Worm (Caenorhabditis elegans) whole organism, L1 larva: ENCODE data around the gene clec-34.

ENCODE experiments used
- ama-1 ChIP-seq: fragments of 150-350 bp; optimal IDR thresholded peaks from 2 replicates; lab custom pipeline; 2014
- blmp-1 ChIP-seq: fragments of 150-350 bp; optimal IDR thresholded peaks from 2 replicates; lab custom pipeline; 2014; ENCODE audit warnings: missing biosample characterization, missing genetic modification characterization
- ceh-8 ChIP-seq: fragments of 200-800 bp; sonication (Bioruptor generic); optimal IDR thresholded peaks from 2 replicates; lab custom pipeline; 2018; ENCODE audit warnings: mild to moderate bottlenecking, missing genetic modification characterization, moderate library complexity, missing compliant biosample characterization
- ceh-88 ChIP-seq: fragments of 200-800 bp; sonication (Bioruptor generic); IDR thresholded peaks from 2 replicates; pipeline ENCODE4 v1.3.6; 2022; ENCODE audit warnings: missing genetic modification characterization, missing compliant biosample characterization
- ceh-90 ChIP-seq: sonication (generic microtip); optimal IDR thresholded peaks from 2 replicates; lab custom pipeline; 2016; ENCODE audit warnings: missing genetic modification characterization, missing compliant biosample characterization
- dpl-1 ChIP-seq, 3 experiments: fragments of 150-350 bp in 2 of 3; sonication (generic microtip) in 1 of 3; optimal IDR thresholded peaks; 2 replicates each; lab custom pipeline; 2014 to 2017; ENCODE audit warnings: missing biosample characterization in 3 of 3, missing genetic modification characterization in 3 of 3, missing genetic modification reagents in 3 of 3
- efl-1 ChIP-seq, 4 experiments: fragments of 150-350 bp; optimal IDR thresholded peaks in 3 of 4; peaks in 1 of 4; 1 replicate in 1 of 4; 2 replicates in 3 of 4; lab custom pipeline; 2014; ENCODE audit warnings: missing biosample characterization in 2 of 4, missing genetic modification characterization in 2 of 4, missing genetic modification reagents in 2 of 4
- efl-3 ChIP-seq: fragments of 200-800 bp; sonication (Bioruptor generic); optimal IDR thresholded peaks from 2 replicates; lab custom pipeline; 2018; ENCODE audit warnings: mild to moderate bottlenecking, missing genetic modification characterization, missing compliant biosample characterization
- egl-27 ChIP-seq, 2 experiments: fragments of 150-350 bp in 1 of 2; sonication (generic microtip); optimal IDR thresholded peaks; 3 replicates each; lab custom pipeline; 2017 to 2018; ENCODE audit warnings: missing biosample characterization in 2 of 2, missing genetic modification characterization in 2 of 2, missing genetic modification reagents in 2 of 2
- elt-2 ChIP-seq: sonication (generic microtip); optimal IDR thresholded peaks from 2 replicates; lab custom pipeline; 2016; ENCODE audit warnings: missing genetic modification characterization, mild to moderate bottlenecking, inconsistent platforms, missing compliant biosample characterization, missing genetic modification reagents
- elt-3 ChIP-seq, 6 experiments: fragments of 150-350 bp in 1 of 6; sonication (generic microtip); optimal IDR thresholded peaks; 2 replicates each; lab custom pipeline; 2017 to 2018; ENCODE audit warnings: missing biosample characterization in 6 of 6, missing genetic modification characterization in 6 of 6, inconsistent platforms in 1 of 6
- ets-5 ChIP-seq: fragments of 200-800 bp; sonication (Bioruptor generic); IDR thresholded peaks from 2 replicates; pipeline ENCODE4 v1.3.6; 2022; ENCODE audit warnings: missing genetic modification characterization, missing compliant biosample characterization
- fos-1 ChIP-seq: fragments of 150-350 bp; optimal IDR thresholded peaks from 2 replicates; lab custom pipeline; 2014; ENCODE audit warnings: missing biosample characterization, missing genetic modification characterization
- grh-1 ChIP-seq: fragments of 200-800 bp; sonication (Bioruptor generic); IDR thresholded peaks from 2 replicates; pipeline ENCODE4 v1.3.6; 2022; ENCODE audit warnings: missing genetic modification reagents, missing genetic modification characterization, missing compliant biosample characterization
- hlh-17 ChIP-seq: fragments of 200-800 bp; sonication (Bioruptor generic); optimal IDR thresholded peaks from 2 replicates; lab custom pipeline; 2018; ENCODE audit warnings: missing genetic modification characterization, mild to moderate bottlenecking, missing compliant biosample characterization, moderate library complexity, borderline replicate concordance
- hpl-2 ChIP-seq: fragments of 150-350 bp; optimal IDR thresholded peaks from 2 replicates; lab custom pipeline; 2014; ENCODE audit warnings: missing biosample characterization, missing genetic modification reagents, missing genetic modification characterization
- irx-1 ChIP-seq: sonication (generic microtip); optimal IDR thresholded peaks from 2 replicates; lab custom pipeline; 2016; ENCODE audit warnings: missing genetic modification characterization, missing compliant biosample characterization
- lin-39 ChIP-seq: fragments of 150-350 bp; optimal IDR thresholded peaks from 2 replicates; lab custom pipeline; 2014; ENCODE audit warnings: missing biosample characterization, missing genetic modification reagents, missing genetic modification characterization
- mdl-1 ChIP-seq, 2 experiments: fragments of 150-350 bp; optimal IDR thresholded peaks; 2 replicates each; lab custom pipeline; 2014 to 2017; ENCODE audit warnings: missing biosample characterization in 2 of 2, missing genetic modification characterization in 2 of 2, inconsistent platforms in 1 of 2
- nhr-11 ChIP-seq: fragments of 150-350 bp; optimal IDR thresholded peaks from 2 replicates; lab custom pipeline; 2014; ENCODE audit warnings: missing biosample characterization, missing genetic modification characterization
- nhr-20 ChIP-seq: sonication (generic microtip); optimal IDR thresholded peaks from 2 replicates; lab custom pipeline; 2016; ENCODE audit warnings: mild to moderate bottlenecking, missing genetic modification characterization, missing compliant biosample characterization
- nhr-47 ChIP-seq: sonication (generic microtip); optimal IDR thresholded peaks from 2 replicates; lab custom pipeline; 2016; ENCODE audit warnings: mild to moderate bottlenecking, missing genetic modification characterization, moderate library complexity, missing compliant biosample characterization
- nhr-71 ChIP-seq: sonication (generic microtip); optimal IDR thresholded peaks from 2 replicates; lab custom pipeline; 2016; ENCODE audit warnings: mild to moderate bottlenecking, missing genetic modification characterization, moderate library complexity, missing compliant biosample characterization
- nhr-76 ChIP-seq: sonication (generic microtip); optimal IDR thresholded peaks from 2 replicates; lab custom pipeline; 2017; ENCODE audit warnings: missing biosample characterization, missing genetic modification characterization
- pax-3 ChIP-seq: fragments of 200-800 bp; sonication (Bioruptor generic); optimal IDR thresholded peaks from 2 replicates; lab custom pipeline; 2018; ENCODE audit warnings: mild to moderate bottlenecking, missing genetic modification characterization, moderate library complexity, missing compliant biosample characterization
- rnt-1 ChIP-seq: sonication (generic microtip); optimal IDR thresholded peaks from 2 replicates; lab custom pipeline; 2016; ENCODE audit warnings: mild to moderate bottlenecking, missing genetic modification characterization, moderate library complexity, missing compliant biosample characterization
- sox-4 ChIP-seq: sonication (generic microtip); optimal IDR thresholded peaks from 2 replicates; lab custom pipeline; 2016; ENCODE audit warnings: missing genetic modification characterization, missing compliant biosample characterization
- sptf-1 ChIP-seq: fragments of 150-350 bp; optimal IDR thresholded peaks from 2 replicates; lab custom pipeline; 2014; ENCODE audit warnings: missing biosample characterization, missing genetic modification characterization
- tlp-1 ChIP-seq: fragments of 150-350 bp; optimal IDR thresholded peaks from 2 replicates; lab custom pipeline; 2014; ENCODE audit warnings: missing biosample characterization, missing genetic modification characterization
- unc-30 ChIP-seq: sonication (generic microtip); optimal IDR thresholded peaks from 2 replicates; lab custom pipeline; 2017; ENCODE audit warnings: missing biosample characterization, missing genetic modification characterization
- unc-86 ChIP-seq: sonication (generic microtip); optimal IDR thresholded peaks from 2 replicates; lab custom pipeline; 2016; ENCODE audit warnings: missing genetic modification characterization, missing compliant biosample characterization
- vab-15 ChIP-seq: sonication (generic microtip); optimal IDR thresholded peaks from 2 replicates; lab custom pipeline; 2017; ENCODE audit warnings: missing genotype, mild to moderate bottlenecking, missing genetic modification characterization, missing compliant biosample characterization

clec-34 gene

ce11 chrV:16725955-16726354, 9.6 kb upstream of the clec-34 start (continued):
- TF ChIP-seq mdl-1 (tag; optimal IDR thresholded peaks at IDR 0.05; lab: Kevin White, UChicago): no peak
- peak; percentile 65 for TF ChIP-seq elt-2 (tag; lab: Kevin White, UChicago)

ce11 chrV:16726915-16727314, 8.7 kb upstream of the clec-34 start, which contains the start of gene T25E12.14:
T25E12.14 (plus strand) TSS chrV:16727215.
- TF ChIP-seq ceh-8 (no peak), lin-39 (tag; lab: Kevin White, UChicago) (no peak), ceh-88 (GFP tag; lab: Robert Waterston, UW) (no peak), nhr-47 (no peak), ceh-90 (tag; lab: Kevin White, UChicago) (no peak)
- TF ChIP-seq, all 84 proteins: peak for 0

- TF ChIP-seq elt-2 (tag; lab: Kevin White, UChicago): peak; percentile 1
- no peak for TF ChIP-seq tlp-1 (tag; lab: Kevin White, UChicago)
These were observed 7.1 kb upstream of the clec-34 start, which contains the start of gene fbxa-127 for ce11 chrV:16728431-16728830. fbxa-127 (plus strand) TSS chrV:16728731.

ce11 chrV:16729961-16730360, 5.6 kb upstream of the clec-34 start, which contains the start of gene srz-99:
srz-99 (plus strand) TSS chrV:16730261.
- TF ChIP-seq fos-1 (tag; lab: Kevin White, UChicago) (no peak), mdl-1 (tag; optimal IDR thresholded peaks at IDR 0.05; lab: Kevin White, UChicago) (no peak), unc-86 (tag; lab: Kevin White, UChicago) (no peak)

- TF ChIP-seq pax-3 (tag; lab: Kevin White, UChicago) (no peak), elt-3 (tag; optimal IDR thresholded peaks at IDR 0.05; lab: Kevin White, UChicago) (no peak), sptf-1 (tag; lab: Kevin White, UChicago) (no peak), hlh-17 (no peak), efl-1 (optimal IDR thresholded peaks at IDR 0.05; lab: Kevin White, UChicago) (no peak), efl-1 (GFP tag; optimal IDR thresholded peaks at IDR 0.05 in 1 of 2; lab: Kevin White, UChicago) (peak in 1 of 2 experiments; percentile 39), rnt-1 (tag; lab: Kevin White, UChicago) (no peak), nhr-76 (tag; lab: Kevin White, UChicago) (no peak)
These were observed 4.0 kb upstream of the clec-34 start, which contains the start of gene srz-100 for ce11 chrV:16731600-16731999. srz-100 (plus strand) TSS chrV:16731900.

DNA sequence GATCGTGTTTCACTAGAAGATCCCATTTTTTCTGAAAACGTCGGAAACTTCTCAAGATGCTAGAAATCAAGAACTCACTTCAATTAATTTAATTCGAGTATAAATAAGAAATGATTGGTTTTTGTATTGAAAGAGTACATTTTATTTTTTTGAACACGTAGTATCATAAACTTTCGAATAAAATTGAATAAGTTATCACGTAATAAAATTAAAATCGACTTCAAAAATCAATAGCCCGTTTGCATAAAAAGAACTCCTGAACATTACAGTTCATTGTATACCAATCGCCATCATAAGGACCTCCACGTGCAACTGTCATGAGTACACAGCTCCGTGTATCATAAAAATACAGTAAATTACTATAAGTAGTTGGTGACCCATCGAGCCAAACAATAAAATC, 1.9 kb upstream of the clec-34 start, which contains the start of gene T25E12.16:
TSS of gene T25E12.16 (minus strand) at position 101 of the 400 bp plus-strand sequence.
- no peak for TF ChIP-seq vab-15
- TF ChIP-seq sox-4 (tag; lab: Kevin White, UChicago): no peak
- TF ChIP-seq, all 84 proteins: peak for 0

DNA sequence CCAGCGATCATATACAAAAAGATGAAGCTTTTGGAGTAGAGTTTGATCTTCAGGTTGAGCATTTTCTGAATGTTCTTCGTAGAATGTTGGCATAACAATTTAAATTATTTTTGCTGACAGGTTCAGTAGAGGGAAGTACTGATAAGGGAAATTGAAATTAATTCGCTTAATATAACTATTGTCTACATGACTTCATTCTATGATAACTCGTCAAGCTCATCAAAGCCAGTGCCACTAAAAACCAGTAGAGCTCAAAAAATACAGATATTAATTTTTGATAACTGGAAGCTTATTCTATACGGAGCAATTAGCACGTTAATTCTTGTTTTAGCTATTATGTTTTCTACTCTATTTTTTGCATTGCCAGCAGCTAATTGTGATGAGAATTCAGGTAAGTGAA, 3.5 kb downstream of the clec-34 start, which contains the start of the genes clec-29 and clec-39:
TSS of gene clec-29 (minus strand) at position 101 of the 400 bp plus-strand sequence.
TSS of gene clec-39 (plus strand) at position 169 of the 400 bp plus-strand sequence.
- TF ChIP-seq hpl-2 (GFP tag; lab: Kevin White, UChicago): no peak
- no peak for TF ChIP-seq ama-1
- TF ChIP-seq elt-2 (tag; lab: Kevin White, UChicago): no peak
- no peak for TF ChIP-seq nhr-11
- no peak for TF ChIP-seq mdl-1 (tag; optimal IDR thresholded peaks at IDR 0.05; lab: Kevin White, UChicago)
- no peak for TF ChIP-seq irx-1 (tag; lab: Kevin White, UChicago)
- TF ChIP-seq blmp-1 (tag; lab: Kevin White, UChicago): no peak
- TF ChIP-seq egl-27 (tag; optimal IDR thresholded peaks at IDR 0.05; lab: Kevin White, UChicago): no peak
- no peak for TF ChIP-seq dpl-1 (GFP tag; optimal IDR thresholded peaks at IDR 0.05; lab: Kevin White, UChicago)
- no peak for TF ChIP-seq ets-5 (GFP tag; lab: Robert Waterston, UW)
- no peak for TF ChIP-seq unc-30 (tag; lab: Kevin White, UChicago)
- no peak for TF ChIP-seq nhr-71 (tag; lab: Kevin White, UChicago)
- TF ChIP-seq grh-1 (GFP tag; lab: Robert Waterston, UW): no peak
- TF ChIP-seq nhr-20 (tag; lab: Kevin White, UChicago): no peak
- TF ChIP-seq efl-3 (GFP tag; lab: Kevin White, UChicago): no peak
